Worm (Caenorhabditis elegans): ENCODE data around the gene ncr-2.

Gene ncr-2

DNA sequence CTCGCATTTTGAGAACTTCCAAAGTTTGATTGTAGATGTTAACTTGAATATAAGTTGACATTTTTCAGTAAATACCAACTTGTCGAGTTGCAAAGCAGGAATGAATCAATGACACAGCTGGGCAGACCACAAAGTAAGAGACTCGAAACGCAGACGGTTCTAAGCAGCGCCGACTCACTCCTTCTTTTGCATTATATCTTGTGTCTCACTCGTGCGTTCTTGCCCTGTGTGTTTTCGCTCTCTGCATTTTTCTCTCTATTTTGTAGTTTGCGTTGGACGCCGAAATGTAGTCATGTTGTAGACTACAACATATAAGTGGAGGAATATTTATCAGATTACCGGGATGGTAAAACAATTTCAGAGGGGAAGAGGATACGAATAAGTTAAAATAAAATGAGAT lies 15.3 kb upstream of the ncr-2 start, which contains the start of gene C02F5.12:
Gene C02F5.12, minus strand, starts transcription at position 221 of the 400 bp plus-strand sequence.
- TF ChIP-seq R02D3.7 (tag; optimal IDR thresholded peaks at IDR 0.05) (no peak), unc-55 (GFP tag; optimal IDR thresholded peaks at IDR 0.05) (no peak), nhr-11 (tag; optimal IDR thresholded peaks at IDR 0.05) (no peak), ceh-82 (tag; optimal IDR thresholded peaks at IDR 0.05) (no peak), lin-13 (GFP tag; optimal IDR thresholded peaks at IDR 0.05) (peak; percentile 8), ztf-11 (tag; optimal IDR thresholded peaks at IDR 0.05) (no peak), lin-39 (tag; optimal IDR thresholded peaks at IDR 0.05) (no peak), nhr-23 (tag; optimal IDR thresholded peaks at IDR 0.05) (no peak), ztf-4 (tag; optimal IDR thresholded peaks at IDR 0.05) (no peak), ama-1 (optimal IDR thresholded peaks at IDR 0.05) (no peak), nhr-12 (tag; optimal IDR thresholded peaks at IDR 0.05) (no peak), elt-1 (tag; optimal IDR thresholded peaks at IDR 0.05) (no peak), ceh-16 (tag; optimal IDR thresholded peaks at IDR 0.05) (no peak), dmd-4 (tag; optimal IDR thresholded peaks at IDR 0.05) (no peak), nhr-129 (tag; optimal IDR thresholded peaks at IDR 0.05) (peak; percentile 51), gmeb-1 (tag; optimal IDR thresholded peaks at IDR 0.05) (no peak), sma-9 (GFP tag; optimal IDR thresholded peaks at IDR 0.05) (peak; percentile 7), sma-9 (tag; optimal IDR thresholded peaks at IDR 0.05) (no peak), crh-2 (tag; optimal IDR thresholded peaks at IDR 0.05) (peak; percentile 10), unc-62 (GFP tag; optimal IDR thresholded peaks at IDR 0.05) (no peak), aly-2 (tag; optimal IDR thresholded peaks at IDR 0.05) (no peak), nhr-21 (tag; optimal IDR thresholded peaks at IDR 0.05) (no peak), ztf-1 (GFP tag; conservative IDR thresholded peaks at IDR 0.05) (no peak), lsy-2 (tag; optimal IDR thresholded peaks at IDR 0.05) (peak in 1 of 2 experiments; percentile 44), mbf-1 (tag; optimal IDR thresholded peaks at IDR 0.05) (no peak), lin-11 (tag; optimal IDR thresholded peaks at IDR 0.05) (no peak), nhr-237 (tag; optimal IDR thresholded peaks at IDR 0.05) (no peak), skn-1 (tag; optimal IDR thresholded peaks at IDR 0.05) (no peak), blmp-1 (tag; optimal IDR thresholded peaks at IDR 0.05; ENCODE audit: insufficient read depth) (no peak), sma-3 (GFP tag; optimal IDR thresholded peaks at IDR 0.05) (peak; percentile 0), unc-39 (tag; optimal IDR thresholded peaks at IDR 0.05) (no peak), ZK546.5 (tag; optimal IDR thresholded peaks at IDR 0.05) (no peak), mab-5 (tag; optimal IDR thresholded peaks at IDR 0.05) (no peak), egl-27 (tag; optimal IDR thresholded peaks at IDR 0.05) (no peak), zag-1 (tag; optimal IDR thresholded peaks at IDR 0.05) (no peak), elt-3 (tag; optimal IDR thresholded peaks at IDR 0.05) (no peak), snpc-4 (tag; optimal IDR thresholded peaks at IDR 0.05) (no peak), nhr-10 (tag; optimal IDR thresholded peaks at IDR 0.05) (no peak), sem-4 (tag; optimal IDR thresholded peaks at IDR 0.05) (no peak), nhr-25 (tag; optimal IDR thresholded peaks at IDR 0.05) (no peak), F13H6.1 (tag; optimal IDR thresholded peaks at IDR 0.05) (peak; percentile 20), nhr-77 (tag; optimal IDR thresholded peaks at IDR 0.05) (no peak), nhr-6 (tag; optimal IDR thresholded peaks at IDR 0.05) (no peak), fos-1 (tag; optimal IDR thresholded peaks at IDR 0.05) (peak; percentile 38), mdl-1 (tag; optimal IDR thresholded peaks at IDR 0.05) (no peak), alr-1 (tag; optimal IDR thresholded peaks at IDR 0.05) (no peak), peb-1 (tag; optimal IDR thresholded peaks at IDR 0.05) (no peak), C34F6.9 (tag; optimal IDR thresholded peaks at IDR 0.05) (peak; percentile 43), Y55F3AM.14 (GFP tag; optimal IDR thresholded peaks at IDR 0.05) (no peak)

Data from whole organism, L2 larva.